Worm (Caenorhabditis elegans) whole organism, mixed stage, embryonic: Measurements from ENCODE around the gene his-32.

Experiments used
- M03D4.4 ChIP-seq: sonication (generic microtip); optimal IDR thresholded peaks from 2 replicates; lab custom pipeline; 2017; ENCODE audit warnings: mild to moderate bottlenecking, missing genetic modification characterization, missing compliant biosample characterization
- bed-3 ChIP-seq: fragments of 200-800 bp; sonication (Bioruptor generic); optimal IDR thresholded peaks from 3 replicates; lab custom pipeline; 2018; ENCODE audit warnings: mild to moderate bottlenecking, missing genetic modification characterization, moderate library complexity, missing compliant biosample characterization
- blmp-1 ChIP-seq: fragments of 150-350 bp; optimal IDR thresholded peaks from 2 replicates; lab custom pipeline; 2014; ENCODE audit warnings: missing biosample characterization, missing genetic modification characterization
- ceh-39 ChIP-seq: fragments of 150-350 bp; optimal IDR thresholded peaks from 2 replicates; lab custom pipeline; 2014; ENCODE audit warnings: missing biosample characterization, missing genetic modification characterization
- ceh-83 ChIP-seq: fragments of 200-800 bp; sonication (Bioruptor generic); optimal IDR thresholded peaks from 2 replicates; lab custom pipeline; 2018; ENCODE audit warnings: mild to moderate bottlenecking, missing genetic modification characterization, missing compliant biosample characterization
- ces-1 ChIP-seq: fragments of 150-350 bp; optimal IDR thresholded peaks from 2 replicates; lab custom pipeline; 2014; ENCODE audit warnings: missing biosample characterization, missing genetic modification reagents, missing genetic modification characterization
- cnd-1 ChIP-seq: fragments of 200-800 bp; sonication (Bioruptor generic); optimal IDR thresholded peaks from 2 replicates; lab custom pipeline; 2018; ENCODE audit warnings: mild to moderate bottlenecking, missing genetic modification characterization, missing compliant biosample characterization
- drap-1 ChIP-seq: fragments of 200-800 bp; sonication (Bioruptor generic); optimal IDR thresholded peaks from 3 replicates; lab custom pipeline; 2018; ENCODE audit warnings: mild to moderate bottlenecking, missing genetic modification characterization, missing compliant biosample characterization
- elt-1 ChIP-seq: sonication (generic microtip); optimal IDR thresholded peaks from 2 replicates; lab custom pipeline; 2017; ENCODE audit warnings: missing genetic modification characterization, mild to moderate bottlenecking, missing compliant biosample characterization, antibody characterized with exemption, moderate library complexity, borderline replicate concordance; ENCODE audit not compliant: insufficient read depth
- elt-3 ChIP-seq: fragments of 150-350 bp; optimal IDR thresholded peaks from 2 replicates; lab custom pipeline; 2014; ENCODE audit warnings: missing biosample characterization, missing genetic modification characterization
- ham-2 ChIP-seq: fragments of 200-800 bp; sonication (Bioruptor generic); optimal IDR thresholded peaks from 2 replicates; lab custom pipeline; 2018; ENCODE audit warnings: mild to moderate bottlenecking, missing genetic modification characterization, missing compliant biosample characterization
- hlh-1 ChIP-seq: fragments of 150-350 bp; optimal IDR thresholded peaks from 2 replicates; lab custom pipeline; 2014; ENCODE audit warnings: missing biosample characterization, missing genetic modification reagents, missing genetic modification characterization
- lin-13 ChIP-seq: fragments of 150-350 bp; optimal IDR thresholded peaks from 2 replicates; lab custom pipeline; 2014; ENCODE audit warnings: missing biosample characterization, missing genetic modification characterization
- lin-32 ChIP-seq: fragments of 200-800 bp; sonication (Bioruptor generic); optimal IDR thresholded peaks from 2 replicates; lab custom pipeline; 2018; ENCODE audit warnings: mild to moderate bottlenecking, missing genetic modification characterization, missing compliant biosample characterization
- mep-1 ChIP-seq: fragments of 150-350 bp; optimal IDR thresholded peaks from 2 replicates; lab custom pipeline; 2017; ENCODE audit warnings: missing biosample characterization, missing genetic modification reagents, missing genetic modification characterization, inconsistent platforms
- mls-2 ChIP-seq: sonication (generic microtip); optimal IDR thresholded peaks from 2 replicates; lab custom pipeline; 2016; ENCODE audit warnings: mild to moderate bottlenecking, missing genetic modification characterization, moderate library complexity, missing compliant biosample characterization
- nhr-2 ChIP-seq: fragments of 150-350 bp; optimal IDR thresholded peaks from 2 replicates; lab custom pipeline; 2014; ENCODE audit warnings: missing biosample characterization, missing genetic modification characterization
- nhr-237 ChIP-seq: fragments of 150-350 bp; optimal IDR thresholded peaks from 2 replicates; lab custom pipeline; 2014; ENCODE audit warnings: missing biosample characterization, missing genetic modification characterization
- nhr-28 ChIP-seq: fragments of 150-350 bp; optimal IDR thresholded peaks from 2 replicates; lab custom pipeline; 2014; ENCODE audit warnings: missing biosample characterization, missing genetic modification characterization
- nhr-76 ChIP-seq: sonication (generic microtip); optimal IDR thresholded peaks from 2 replicates; lab custom pipeline; 2017; ENCODE audit warnings: missing biosample characterization, missing genetic modification characterization
- sem-2 ChIP-seq: fragments of 200-800 bp; sonication (Bioruptor generic); optimal IDR thresholded peaks from 2 replicates; lab custom pipeline; 2018; ENCODE audit warnings: mild to moderate bottlenecking, missing genetic modification characterization, missing compliant biosample characterization
- snpc-4 ChIP-seq: fragments of 150-350 bp; optimal IDR thresholded peaks from 2 replicates; lab custom pipeline; 2014; ENCODE audit warnings: missing biosample characterization, missing genetic modification characterization
- sptf-1 ChIP-seq: sonication (generic microtip); optimal IDR thresholded peaks from 2 replicates; lab custom pipeline; 2017; ENCODE audit warnings: mild to moderate bottlenecking, missing genetic modification characterization, moderate library complexity, missing compliant biosample characterization
- tbx-8 ChIP-seq: fragments of 200-800 bp; sonication (Bioruptor generic); optimal IDR thresholded peaks from 2 replicates; lab custom pipeline; 2018; ENCODE audit warnings: mild to moderate bottlenecking, missing genetic modification characterization, moderate library complexity, missing compliant biosample characterization
- unc-120 ChIP-seq: sonication (generic microtip); optimal IDR thresholded peaks from 2 replicates; lab custom pipeline; 2017; ENCODE audit warnings: missing genetic modification characterization, missing compliant biosample characterization; ENCODE audit not compliant: poor library complexity, severe bottlenecking
- unc-39 ChIP-seq: fragments of 150-350 bp; optimal IDR thresholded peaks from 2 replicates; lab custom pipeline; 2014; ENCODE audit warnings: missing biosample characterization, missing genetic modification characterization
- unc-62 ChIP-seq: fragments of 150-350 bp; optimal IDR thresholded peaks from 2 replicates; lab custom pipeline; 2014; ENCODE audit warnings: missing biosample characterization, missing genetic modification reagents, missing genetic modification characterization
- ztf-11 ChIP-seq: fragments of 150-350 bp; optimal IDR thresholded peaks from 2 replicates; lab custom pipeline; 2014; ENCODE audit warnings: missing biosample characterization, missing genetic modification characterization

his-32 gene

DNA sequence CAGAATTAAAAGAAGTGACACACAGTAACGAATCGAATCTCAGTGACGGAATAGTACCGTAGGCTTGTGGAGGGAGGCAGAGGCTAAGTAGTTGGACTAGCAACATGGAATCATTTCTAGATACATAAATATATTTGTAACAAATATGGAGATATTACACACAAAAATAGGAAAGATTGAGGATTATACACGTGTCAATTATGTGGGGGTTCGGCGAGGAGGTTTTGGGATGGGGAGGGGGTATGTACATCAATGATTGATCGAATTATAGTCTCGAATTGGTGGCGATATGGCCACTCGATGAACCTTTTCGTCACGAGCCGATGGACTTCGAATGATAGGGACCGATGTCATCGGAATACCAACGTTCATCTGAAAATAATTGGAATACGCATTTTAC, 26.7 kb upstream of the his-32 start:
- no peak for TF ChIP-seq snpc-4 (tag; lab: Kevin White, UChicago)
- TF ChIP-seq ham-2 (GFP tag; lab: Kevin White, UChicago) = no peak
- no peak for TF ChIP-seq sptf-1 (tag; lab: Kevin White, UChicago)
- no peak for TF ChIP-seq nhr-76 (tag; lab: Kevin White, UChicago)
- TF ChIP-seq unc-120 = no peak
- no peak for TF ChIP-seq lin-13 (tag; lab: Kevin White, UChicago)
- TF ChIP-seq tbx-8 = no peak
- TF ChIP-seq ztf-11 (tag; lab: Kevin White, UChicago) = no peak
- no peak for TF ChIP-seq unc-39 (tag; lab: Kevin White, UChicago)
- no peak for TF ChIP-seq nhr-2 (tag; lab: Kevin White, UChicago)
- TF ChIP-seq, all 35 proteins: peak for 0

DNA sequence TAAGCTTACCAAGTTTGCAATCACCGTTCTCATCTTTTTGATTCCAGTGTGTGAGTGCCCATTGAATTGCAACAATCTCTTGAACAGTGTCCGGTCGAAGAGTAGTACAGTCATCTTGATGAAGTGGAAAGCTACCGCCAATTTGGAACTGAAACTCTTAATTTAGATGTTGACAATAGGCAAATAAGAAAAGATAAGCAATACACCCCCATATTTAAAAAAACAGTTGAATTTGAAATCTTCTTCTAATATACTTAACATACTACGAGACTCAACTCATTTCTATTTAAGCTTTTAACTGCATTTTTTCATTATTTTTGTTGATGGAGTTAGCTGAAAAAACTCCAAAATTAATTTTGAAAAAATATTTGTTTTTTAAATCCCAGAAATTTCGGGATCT, 22.0 kb upstream of the his-32 start:
- TF ChIP-seq hlh-1 (tag; lab: Kevin White, UChicago) = no peak

DNA sequence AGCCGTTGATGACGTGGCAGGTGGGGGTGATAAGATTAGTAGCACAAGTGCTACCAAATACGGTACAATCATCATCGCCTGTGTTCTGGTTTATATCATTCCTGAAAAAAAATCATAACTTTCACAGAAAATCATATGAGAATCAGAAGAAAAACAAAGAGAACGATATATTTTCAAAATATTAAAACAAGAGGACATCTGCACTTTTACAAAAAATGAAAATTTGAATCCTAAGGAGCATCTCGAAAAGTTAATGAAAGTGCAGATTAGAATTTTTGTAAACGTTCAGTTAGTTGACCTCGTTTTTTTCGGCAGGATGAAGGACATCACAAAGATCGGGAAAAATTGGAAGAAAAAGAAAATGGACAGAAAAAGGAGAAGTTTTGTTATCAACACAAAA, 21.3 kb upstream of the his-32 start, which contains the start of gene F35H10.10:
Gene F35H10.10 (minus strand): TSS at position 101 of the 400 bp plus-strand sequence.
- TF ChIP-seq sem-2 (no peak), sptf-1 (tag; lab: Kevin White, UChicago) (no peak), cnd-1 (tag; lab: Kevin White, UChicago) (no peak), lin-13 (tag; lab: Kevin White, UChicago) (no peak), snpc-4 (tag; lab: Kevin White, UChicago) (no peak), ham-2 (GFP tag; lab: Kevin White, UChicago) (no peak), ces-1 (GFP tag; lab: Kevin White, UChicago) (no peak), mls-2 (tag; lab: Kevin White, UChicago) (no peak), unc-62 (GFP tag; lab: Kevin White, UChicago) (no peak), blmp-1 (no peak), ceh-39 (no peak), nhr-76 (tag; lab: Kevin White, UChicago) (no peak), hlh-1 (tag; lab: Kevin White, UChicago) (no peak), unc-120 (no peak), bed-3 (GFP tag; lab: Kevin White, UChicago) (no peak), mep-1 (tag; lab: Kevin White, UChicago) (no peak)

DNA sequence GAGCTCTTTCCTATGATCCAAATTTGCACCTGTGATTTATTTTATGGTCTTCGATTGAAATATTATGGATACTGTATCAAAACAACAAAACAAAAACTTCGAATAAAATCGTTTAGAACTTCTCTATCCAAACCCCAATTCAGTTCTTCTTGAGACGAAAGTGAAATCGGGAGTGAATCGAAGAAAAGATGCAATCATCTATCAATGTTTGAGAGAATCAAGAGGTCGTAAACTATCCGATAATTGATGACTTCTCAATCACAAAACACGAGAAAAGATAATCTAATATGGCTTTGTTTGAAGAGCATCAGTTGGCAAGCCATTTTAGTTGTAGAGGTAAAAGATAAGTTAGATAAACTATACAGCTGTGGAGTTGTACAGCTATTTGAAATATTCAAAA, 16.3 kb upstream of the his-32 start:
- no peak for TF ChIP-seq blmp-1
- no peak for TF ChIP-seq nhr-2 (tag; lab: Kevin White, UChicago)
- TF ChIP-seq, all 35 proteins: peak for 0

DNA sequence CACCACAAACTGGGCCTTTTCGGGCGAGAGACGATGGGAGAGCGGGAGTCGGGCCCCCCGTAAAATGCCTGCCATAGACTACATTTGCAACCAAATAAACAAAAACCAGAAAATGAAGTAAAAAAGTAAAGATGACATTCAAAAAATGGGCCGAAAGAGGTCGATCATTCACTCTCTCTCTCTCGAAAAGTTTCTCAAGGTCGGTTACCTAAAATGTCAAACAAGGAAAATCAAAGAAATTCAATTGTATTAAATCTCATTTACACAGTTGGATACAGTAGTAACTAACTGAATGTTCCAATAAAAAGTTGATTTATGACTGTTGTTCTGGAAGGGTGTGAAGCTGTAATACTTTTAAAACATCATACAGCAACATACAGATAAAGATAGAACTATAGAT, 15.3 kb upstream of the his-32 start:
- no peak for TF ChIP-seq cnd-1 (tag; lab: Kevin White, UChicago)
- TF ChIP-seq ham-2 (GFP tag; lab: Kevin White, UChicago) = no peak
- TF ChIP-seq ztf-11 (tag; lab: Kevin White, UChicago) = no peak
- TF ChIP-seq nhr-76 (tag; lab: Kevin White, UChicago) = no peak
- TF ChIP-seq M03D4.4 = no peak
- no peak for TF ChIP-seq tbx-8
- TF ChIP-seq ces-1 (GFP tag; lab: Kevin White, UChicago) = no peak
- no peak for TF ChIP-seq elt-1 (tag; lab: Kevin White, UChicago)
- TF ChIP-seq nhr-237 (tag; lab: Kevin White, UChicago) = no peak
- no peak for TF ChIP-seq sem-2
- no peak for TF ChIP-seq mep-1 (tag; lab: Kevin White, UChicago)
- no peak for TF ChIP-seq snpc-4 (tag; lab: Kevin White, UChicago)
- no peak for TF ChIP-seq ceh-83 (GFP tag; lab: Kevin White, UChicago)
- no peak for TF ChIP-seq drap-1 (GFP tag; lab: Kevin White, UChicago)
- no peak for TF ChIP-seq elt-3 (tag; lab: Kevin White, UChicago)
- TF ChIP-seq unc-62 (GFP tag; lab: Kevin White, UChicago) = no peak
- no peak for TF ChIP-seq mls-2 (tag; lab: Kevin White, UChicago)
- no peak for TF ChIP-seq nhr-28

DNA sequence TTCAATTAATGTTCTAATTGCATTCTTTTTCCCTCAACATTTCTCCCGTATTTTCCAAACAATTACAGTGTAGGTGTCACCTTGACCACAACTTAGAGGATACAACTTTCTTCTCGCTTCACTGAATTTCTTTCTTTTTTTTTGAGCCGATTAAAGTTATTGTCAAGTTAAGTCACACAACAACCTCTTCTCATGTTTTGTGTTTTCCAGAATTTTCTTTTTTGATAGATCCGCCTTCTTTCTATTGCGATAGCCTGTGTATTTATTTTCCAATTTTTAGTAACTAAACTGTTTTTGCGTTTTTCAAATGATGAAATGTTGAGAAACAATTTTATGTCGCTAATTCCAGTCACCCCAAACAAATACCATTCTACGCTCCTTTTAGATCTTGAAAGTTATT, 8.4 kb upstream of the his-32 start, which contains the start of gene F35H10.3:
Gene F35H10.3 (plus strand): TSS at position 301 of the 400 bp plus-strand sequence.
- TF ChIP-seq lin-13 (tag; lab: Kevin White, UChicago) = no peak
- no peak for TF ChIP-seq drap-1 (GFP tag; lab: Kevin White, UChicago)
- no peak for TF ChIP-seq lin-32
- no peak for TF ChIP-seq mep-1 (tag; lab: Kevin White, UChicago)
- no peak for TF ChIP-seq unc-120
- TF ChIP-seq ces-1 (GFP tag; lab: Kevin White, UChicago) = no peak
